ENCODE assay signal across 1 fruit fly cellular context in genomic region chr3L:4187930-4188523, dm6.
TF ChIP-seq lines count a peak whose summit lies in the region.

TSS of gene Teh2 (minus strand) at chr3L:4188023.
TSS of gene tipE (plus strand) at chr3L:4188499.

TF ChIP-seq in whole organism, embryonic, 481 proteins besides CTCF, POLR2A, EP300 and RAD21 (continued from another document):
- TF ChIP-seq CG2889 (GFP tag; IDR thresholded peaks at IDR 0.05; lab: Robert Waterston, UW): no peak
- no peak for TF ChIP-seq CG32767 (GFP tag; IDR thresholded peaks at IDR 0.05; lab: Robert Waterston, UW)
- TF ChIP-seq CG1647 (GFP tag; optimal IDR thresholded peaks at IDR 0.05; lab: Kevin White, UChicago): no peak
- no peak for TF ChIP-seq cad (GFP tag; optimal IDR thresholded peaks at IDR 0.05; lab: Kevin White, UChicago)
- TF ChIP-seq CG2875 (GFP tag; optimal IDR thresholded peaks at IDR 0.05; lab: Kevin White, UChicago): no peak
- no peak for TF ChIP-seq D19B (GFP tag; optimal IDR thresholded peaks at IDR 0.05; lab: Kevin White, UChicago)
- TF ChIP-seq NfI (GFP tag; optimal IDR thresholded peaks at IDR 0.05; lab: Kevin White, UChicago): no peak
- TF ChIP-seq esg (GFP tag; conservative IDR thresholded peaks at IDR 0.05; lab: Robert Waterston, UW): no peak
- no peak for TF ChIP-seq zfh1 (GFP tag; IDR thresholded peaks at IDR 0.05; lab: Robert Waterston, UW)
- TF ChIP-seq CG15514 (GFP tag; optimal IDR thresholded peaks at IDR 0.05; lab: Kevin White, UChicago): peak; percentile 5
- no peak for TF ChIP-seq usp (GFP tag; optimal IDR thresholded peaks at IDR 0.05; lab: Kevin White, UChicago)
- no peak for TF ChIP-seq lov (optimal IDR thresholded peaks at IDR 0.05; lab: Kevin White, UChicago)
- TF ChIP-seq lov (GFP tag; IDR thresholded peaks at IDR 0.05; lab: Robert Waterston, UW): no peak
- TF ChIP-seq CG11695 (GFP tag; IDR thresholded peaks at IDR 0.05; lab: Robert Waterston, UW): no peak
- no peak for TF ChIP-seq CG17612 (GFP tag; IDR thresholded peaks at IDR 0.05; lab: Robert Waterston, UW)
- peak; percentile 18 for TF ChIP-seq CG2120 (GFP tag; optimal IDR thresholded peaks at IDR 0.05; lab: Kevin White, UChicago)
- TF ChIP-seq Hr78 (GFP tag; optimal IDR thresholded peaks at IDR 0.05; lab: Kevin White, UChicago): no peak
- no peak for TF ChIP-seq cg (GFP tag; optimal IDR thresholded peaks at IDR 0.05; lab: Kevin White, UChicago)
- TF ChIP-seq C15 (GFP tag; IDR thresholded peaks at IDR 0.05; lab: Robert Waterston, UW): no peak
- no peak for TF ChIP-seq CG31224 (GFP tag; IDR thresholded peaks at IDR 0.05; lab: Robert Waterston, UW)
- TF ChIP-seq CG4424 (GFP tag; optimal IDR thresholded peaks at IDR 0.05; lab: Kevin White, UChicago): no peak
- TF ChIP-seq br (optimal IDR thresholded peaks at IDR 0.05; lab: Kevin White, UChicago): no peak
- TF ChIP-seq Ets65A (GFP tag; lab: Kevin White, UChicago): peak; percentile 61
- TF ChIP-seq hth (optimal IDR thresholded peaks at IDR 0.05; lab: Kevin White, UChicago): no peak
- no peak for TF ChIP-seq onecut (GFP tag; IDR thresholded peaks at IDR 0.05; lab: Robert Waterston, UW)
- TF ChIP-seq z (GFP tag; IDR thresholded peaks at IDR 0.05; lab: Robert Waterston, UW): no peak
- TF ChIP-seq Spps (tag; optimal IDR thresholded peaks at IDR 0.05; lab: Kevin White, UChicago): no peak
- no peak for TF ChIP-seq az2 (GFP tag; optimal IDR thresholded peaks at IDR 0.05; lab: Kevin White, UChicago)
- peak; percentile 89 for TF ChIP-seq ewg (GFP tag; optimal IDR thresholded peaks at IDR 0.05; lab: Kevin White, UChicago)
- no peak for TF ChIP-seq sob (GFP tag; IDR thresholded peaks at IDR 0.05; lab: Robert Waterston, UW)
- TF ChIP-seq CG7963 (GFP tag; IDR thresholded peaks at IDR 0.05; lab: Robert Waterston, UW; ENCODE audit: partially characterized antibody): no peak
- no peak for TF ChIP-seq Scr (GFP tag; IDR thresholded peaks at IDR 0.05; lab: Robert Waterston, UW; ENCODE audit: partially characterized antibody)
- TF ChIP-seq CG7556 (GFP tag; optimal IDR thresholded peaks at IDR 0.05; lab: Kevin White, UChicago): no peak
- no peak for TF ChIP-seq ro (GFP tag; IDR thresholded peaks at IDR 0.05; lab: Robert Waterston, UW)
- TF ChIP-seq tna (GFP tag; IDR thresholded peaks at IDR 0.05; lab: Robert Waterston, UW; ENCODE audit: partially characterized antibody): no peak
- TF ChIP-seq CG17186 (GFP tag; optimal IDR thresholded peaks at IDR 0.05; lab: Kevin White, UChicago): no peak
- TF ChIP-seq Aef1 (GFP tag; IDR thresholded peaks at IDR 0.05; lab: Robert Waterston, UW): no peak
- no peak for TF ChIP-seq dmrt11E (tag; optimal IDR thresholded peaks at IDR 0.05; lab: Kevin White, UChicago)
- TF ChIP-seq CG31441 (GFP tag; IDR thresholded peaks at IDR 0.05; lab: Robert Waterston, UW): no peak
- TF ChIP-seq jumu (GFP tag; optimal IDR thresholded peaks at IDR 0.05; lab: Kevin White, UChicago): no peak
